Fruit fly (Drosophila melanogaster): ENCODE data around the gene CG42692.

DNA sequence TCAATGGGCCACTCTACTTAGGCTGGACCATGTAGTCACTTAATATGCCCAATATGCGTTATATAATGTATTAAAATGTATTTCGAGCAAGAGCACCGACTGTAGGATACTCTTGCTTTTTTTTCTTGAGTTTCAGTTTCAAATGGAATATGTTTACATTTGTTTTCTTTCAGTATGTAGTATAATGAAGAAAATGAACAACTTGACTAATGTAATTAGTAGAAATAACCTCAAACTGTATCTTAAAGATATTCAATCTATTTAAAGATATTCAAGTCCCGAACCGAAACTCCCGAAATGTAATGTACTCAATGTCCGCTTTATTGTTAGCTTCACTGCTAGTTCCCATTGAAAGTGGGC is 16.8 kb downstream of the CG42692 start:
- TF ChIP-seq CG8478 (optimal IDR thresholded peaks at IDR 0.05), result no peak
- TF ChIP-seq psq (optimal IDR thresholded peaks at IDR 0.05), result no peak
- no peak for TF ChIP-seq pan (optimal IDR thresholded peaks at IDR 0.05)
- no peak for TF ChIP-seq usp (GFP tag; optimal IDR thresholded peaks at IDR 0.05)
- no peak for TF ChIP-seq Dll (optimal IDR thresholded peaks at IDR 0.05)
- TF ChIP-seq EcR (GFP tag; optimal IDR thresholded peaks at IDR 0.05), result no peak
